Worm (Caenorhabditis elegans) whole organism, L4 larva: ENCODE results near the gene npr-5.

Experiments used
- ama-1 ChIP-seq: fragments of 150-350 bp; optimal IDR thresholded peaks from 2 replicates; lab custom pipeline; 2014; ENCODE audit warnings: inconsistent platforms, mixed read lengths
- egl-43 ChIP-seq: fragments of 200-800 bp; sonication (Bioruptor generic); IDR thresholded peaks from 2 replicates; pipeline ENCODE4 v1.3.6; 2022; ENCODE audit warnings: missing genetic modification reagents, missing genetic modification characterization, missing compliant biosample characterization
- fos-1 ChIP-seq: fragments of 150-350 bp; optimal IDR thresholded peaks from 2 replicates; lab custom pipeline; 2014; ENCODE audit warnings: missing biosample characterization, missing genetic modification characterization
- hlh-11 ChIP-seq: fragments of 200-800 bp; sonication (Bioruptor generic); optimal IDR thresholded peaks from 2 replicates; lab custom pipeline; 2018; ENCODE audit warnings: mild to moderate bottlenecking, missing genetic modification characterization, missing compliant biosample characterization
- mxl-3 ChIP-seq: fragments of 200-800 bp; sonication (Bioruptor generic); optimal IDR thresholded peaks from 2 replicates; lab custom pipeline; 2018; ENCODE audit warnings: mild to moderate bottlenecking, missing genetic modification characterization, missing compliant biosample characterization
- nhr-25 ChIP-seq: sonication (generic microtip); optimal IDR thresholded peaks from 2 replicates; lab custom pipeline; 2017; ENCODE audit warnings: missing genetic modification characterization, mild to moderate bottlenecking, missing compliant biosample characterization, antibody characterized with exemption, moderate library complexity, borderline replicate concordance; ENCODE audit not compliant: insufficient read depth
- nhr-6 ChIP-seq: fragments of 150-350 bp; optimal IDR thresholded peaks from 2 replicates; lab custom pipeline; 2014; ENCODE audit warnings: missing biosample characterization, missing genetic modification characterization
- nhr-77 ChIP-seq: fragments of 150-350 bp; optimal IDR thresholded peaks from 2 replicates; lab custom pipeline; 2014; ENCODE audit warnings: missing biosample characterization, missing genetic modification characterization
- php-3 ChIP-seq: fragments of 200-800 bp; sonication (Bioruptor generic); IDR thresholded peaks from 2 replicates; pipeline ENCODE4 v1.3.6; 2022; ENCODE audit warnings: missing genetic modification reagents, missing genetic modification characterization, missing compliant biosample characterization
- pqm-1 ChIP-seq: sonication (generic microtip); optimal IDR thresholded peaks from 2 replicates; lab custom pipeline; 2017; ENCODE audit warnings: missing biosample characterization, missing genetic modification characterization

DNA sequence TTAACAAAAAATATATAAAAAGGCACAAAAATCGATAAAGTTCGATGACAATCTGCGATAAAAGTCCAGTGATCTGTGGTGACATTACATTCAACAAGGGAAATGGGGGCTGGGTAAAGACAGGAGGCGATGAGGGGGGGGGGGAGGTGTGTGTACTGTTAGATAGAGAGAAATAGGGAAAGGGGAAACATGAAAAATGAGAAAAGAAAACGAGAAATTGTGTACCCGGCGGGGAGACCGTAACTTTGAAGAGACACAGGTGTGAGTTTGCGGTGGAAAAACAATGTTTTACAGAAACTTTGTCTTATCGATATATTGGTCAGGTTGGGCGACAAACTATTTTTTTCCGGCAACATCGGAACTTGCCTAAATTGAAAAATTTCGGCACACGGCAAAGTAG is 21.2 kb downstream of the npr-5 start:
- TF ChIP-seq egl-43 (GFP tag; lab: Robert Waterston, UW) = no peak
- TF ChIP-seq nhr-77 (tag; lab: Kevin White, UChicago) = peak; percentile 12
- no peak for TF ChIP-seq hlh-11 (tag; lab: Kevin White, UChicago)
- no peak for TF ChIP-seq nhr-25 (tag; lab: Kevin White, UChicago)
- no peak for TF ChIP-seq ama-1 (lab: Kevin White, UChicago)
- TF ChIP-seq mxl-3 (GFP tag; lab: Kevin White, UChicago) = no peak
- no peak for TF ChIP-seq fos-1 (tag; lab: Kevin White, UChicago)
- TF ChIP-seq pqm-1 (tag; lab: Kevin White, UChicago) = no peak
- TF ChIP-seq php-3 (GFP tag; lab: Robert Waterston, UW) = no peak
- no peak for TF ChIP-seq nhr-6 (tag; lab: Kevin White, UChicago)
